Worm (Caenorhabditis elegans): Measurements from ENCODE around the gene lin-15B.

lin-15B gene

DNA sequence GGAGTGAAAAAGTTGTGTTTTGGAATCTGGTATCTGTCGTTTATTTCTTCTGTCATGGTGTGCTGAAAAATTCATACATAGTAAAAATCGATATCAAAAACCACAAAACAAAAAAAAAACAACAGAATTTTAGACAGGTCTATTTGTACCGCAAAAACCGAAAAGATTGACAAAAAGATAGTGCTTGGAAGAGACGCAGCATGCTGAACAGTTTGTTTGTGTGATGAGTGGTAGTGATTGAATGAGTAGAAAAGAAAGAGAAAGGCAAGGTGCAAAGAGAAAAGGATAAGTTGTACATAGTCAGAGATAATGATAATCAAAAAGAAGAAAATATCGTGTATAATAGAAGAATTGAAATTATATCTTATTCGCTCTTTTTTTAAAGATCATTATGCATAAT lies 46.8 kb downstream of the lin-15B start, which contains the start of gene Y7A5A.2:
TSS of gene Y7A5A.2 (minus strand) at position 62 of the 400 bp plus-strand sequence.
- TF ChIP-seq blmp-1 (tag; optimal IDR thresholded peaks at IDR 0.05; ENCODE audit: insufficient read depth) (peak; percentile 54), sma-9 (GFP tag; optimal IDR thresholded peaks at IDR 0.05) (peak; percentile 12), sma-9 (tag; optimal IDR thresholded peaks at IDR 0.05) (no peak), ceh-82 (tag; optimal IDR thresholded peaks at IDR 0.05) (no peak), fos-1 (tag; optimal IDR thresholded peaks at IDR 0.05) (peak; percentile 35), ceh-16 (tag; optimal IDR thresholded peaks at IDR 0.05) (no peak), nhr-23 (tag; optimal IDR thresholded peaks at IDR 0.05) (no peak), nhr-129 (tag; optimal IDR thresholded peaks at IDR 0.05) (peak; percentile 11)

DNA sequence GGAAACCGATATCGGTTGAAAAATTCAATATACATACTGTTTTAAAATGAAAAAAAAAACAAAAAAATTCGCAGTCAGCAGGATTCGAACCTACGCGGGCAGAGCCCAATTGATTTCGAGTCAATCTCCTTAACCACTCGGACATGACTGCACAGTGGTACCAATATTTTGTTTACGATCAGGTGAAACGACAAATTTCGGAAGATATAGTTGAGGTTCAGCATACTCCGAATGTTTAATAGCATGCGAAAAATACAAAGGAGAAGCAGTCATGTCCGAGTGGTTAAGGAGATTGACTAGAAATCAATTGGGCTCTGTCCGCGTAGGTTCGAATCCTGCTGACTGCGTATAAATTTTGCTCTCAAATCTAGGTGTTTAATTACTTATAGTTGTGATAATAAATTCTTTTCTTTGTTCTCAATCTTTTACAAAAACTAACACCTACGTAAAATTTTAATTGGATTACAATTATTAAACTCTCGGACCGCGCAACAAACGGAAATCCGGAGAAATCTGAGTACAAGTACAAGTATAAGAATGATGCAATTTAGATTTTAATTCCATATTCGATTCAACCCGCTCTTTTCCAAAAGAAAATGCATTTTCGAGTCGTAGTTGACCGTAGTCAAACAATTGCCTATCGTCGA lies 47.5 kb downstream of the lin-15B start, which contains the start of gene Y7A5A.13:
TSS of gene Y7A5A.13 (plus strand) at position 597 of the 647 bp plus-strand sequence.
- peak; percentile 12 for TF ChIP-seq fos-1 (tag; optimal IDR thresholded peaks at IDR 0.05)
- TF ChIP-seq nhr-77 (tag; optimal IDR thresholded peaks at IDR 0.05), result no peak

ce11 chrX:15779503-15779902 lies 53.6 kb downstream of the lin-15B start:
- peak; percentile 11 for TF ChIP-seq nhr-21 (tag; optimal IDR thresholded peaks at IDR 0.05)
- TF ChIP-seq ceh-16 (tag; optimal IDR thresholded peaks at IDR 0.05), result no peak
- no peak for TF ChIP-seq ceh-82 (tag; optimal IDR thresholded peaks at IDR 0.05)
- no peak for TF ChIP-seq unc-55 (GFP tag; optimal IDR thresholded peaks at IDR 0.05)
- TF ChIP-seq fos-1 (tag; optimal IDR thresholded peaks at IDR 0.05), result peak; percentile 74
- TF ChIP-seq C34F6.9 (tag; optimal IDR thresholded peaks at IDR 0.05), result peak; percentile 15
- TF ChIP-seq nhr-6 (tag; optimal IDR thresholded peaks at IDR 0.05), result peak; percentile 27
- TF ChIP-seq nhr-11 (tag; optimal IDR thresholded peaks at IDR 0.05), result no peak
- TF ChIP-seq nhr-237 (tag; optimal IDR thresholded peaks at IDR 0.05), result no peak
- no peak for TF ChIP-seq mbf-1 (tag; optimal IDR thresholded peaks at IDR 0.05)
- TF ChIP-seq nhr-25 (tag; optimal IDR thresholded peaks at IDR 0.05), result no peak
- TF ChIP-seq R02D3.7 (tag; optimal IDR thresholded peaks at IDR 0.05), result no peak
- no peak for TF ChIP-seq nhr-23 (tag; optimal IDR thresholded peaks at IDR 0.05)
- TF ChIP-seq nhr-10 (tag; optimal IDR thresholded peaks at IDR 0.05), result no peak
- no peak for TF ChIP-seq ama-1 (optimal IDR thresholded peaks at IDR 0.05)
- peak; percentile 40 for TF ChIP-seq F13H6.1 (tag; optimal IDR thresholded peaks at IDR 0.05)
- peak; percentile 95 for TF ChIP-seq crh-2 (tag; optimal IDR thresholded peaks at IDR 0.05)
- TF ChIP-seq nhr-12 (tag; optimal IDR thresholded peaks at IDR 0.05), result no peak
- no peak for TF ChIP-seq mab-5 (tag; optimal IDR thresholded peaks at IDR 0.05)
- TF ChIP-seq ZK546.5 (tag; optimal IDR thresholded peaks at IDR 0.05), result no peak
- TF ChIP-seq skn-1 (tag; optimal IDR thresholded peaks at IDR 0.05), result no peak
- TF ChIP-seq lsy-2 (tag; optimal IDR thresholded peaks at IDR 0.05), result peak in 1 of 2 experiments; percentile 86
- TF ChIP-seq snpc-4 (tag; optimal IDR thresholded peaks at IDR 0.05), result peak; percentile 20
- peak; percentile 25 for TF ChIP-seq gmeb-1 (tag; optimal IDR thresholded peaks at IDR 0.05)
- TF ChIP-seq blmp-1 (tag; optimal IDR thresholded peaks at IDR 0.05; ENCODE audit: insufficient read depth), result no peak
- no peak for TF ChIP-seq unc-39 (tag; optimal IDR thresholded peaks at IDR 0.05)
- TF ChIP-seq dmd-4 (tag; optimal IDR thresholded peaks at IDR 0.05), result no peak
- TF ChIP-seq unc-62 (GFP tag; optimal IDR thresholded peaks at IDR 0.05), result no peak
- TF ChIP-seq alr-1 (tag; optimal IDR thresholded peaks at IDR 0.05), result no peak
- no peak for TF ChIP-seq aly-2 (tag; optimal IDR thresholded peaks at IDR 0.05)
- no peak for TF ChIP-seq nhr-77 (tag; optimal IDR thresholded peaks at IDR 0.05)
- no peak for TF ChIP-seq elt-1 (tag; optimal IDR thresholded peaks at IDR 0.05)
- TF ChIP-seq elt-3 (tag; optimal IDR thresholded peaks at IDR 0.05), result no peak
- TF ChIP-seq egl-27 (tag; optimal IDR thresholded peaks at IDR 0.05), result no peak
- TF ChIP-seq lin-13 (GFP tag; optimal IDR thresholded peaks at IDR 0.05), result peak; percentile 23
- TF ChIP-seq zag-1 (tag; optimal IDR thresholded peaks at IDR 0.05), result no peak
- TF ChIP-seq ztf-1 (GFP tag; conservative IDR thresholded peaks at IDR 0.05), result no peak
- no peak for TF ChIP-seq ztf-11 (tag; optimal IDR thresholded peaks at IDR 0.05)
- peak; percentile 28 for TF ChIP-seq sma-9 (GFP tag; optimal IDR thresholded peaks at IDR 0.05)
- TF ChIP-seq sma-9 (tag; optimal IDR thresholded peaks at IDR 0.05), result no peak
- no peak for TF ChIP-seq peb-1 (tag; optimal IDR thresholded peaks at IDR 0.05)
- TF ChIP-seq lin-11 (tag; optimal IDR thresholded peaks at IDR 0.05), result no peak
- no peak for TF ChIP-seq Y55F3AM.14 (GFP tag; optimal IDR thresholded peaks at IDR 0.05)
- TF ChIP-seq mdl-1 (tag; optimal IDR thresholded peaks at IDR 0.05), result no peak
- TF ChIP-seq sma-3 (GFP tag; optimal IDR thresholded peaks at IDR 0.05), result no peak
- no peak for TF ChIP-seq sem-4 (tag; optimal IDR thresholded peaks at IDR 0.05)
- no peak for TF ChIP-seq ztf-4 (tag; optimal IDR thresholded peaks at IDR 0.05)
- no peak for TF ChIP-seq lin-39 (tag; optimal IDR thresholded peaks at IDR 0.05)
- peak; percentile 75 for TF ChIP-seq nhr-129 (tag; optimal IDR thresholded peaks at IDR 0.05)

Data from whole organism, L2 larva.